Worm (Caenorhabditis elegans): ENCODE measurements around the gene col-81.

DNA sequence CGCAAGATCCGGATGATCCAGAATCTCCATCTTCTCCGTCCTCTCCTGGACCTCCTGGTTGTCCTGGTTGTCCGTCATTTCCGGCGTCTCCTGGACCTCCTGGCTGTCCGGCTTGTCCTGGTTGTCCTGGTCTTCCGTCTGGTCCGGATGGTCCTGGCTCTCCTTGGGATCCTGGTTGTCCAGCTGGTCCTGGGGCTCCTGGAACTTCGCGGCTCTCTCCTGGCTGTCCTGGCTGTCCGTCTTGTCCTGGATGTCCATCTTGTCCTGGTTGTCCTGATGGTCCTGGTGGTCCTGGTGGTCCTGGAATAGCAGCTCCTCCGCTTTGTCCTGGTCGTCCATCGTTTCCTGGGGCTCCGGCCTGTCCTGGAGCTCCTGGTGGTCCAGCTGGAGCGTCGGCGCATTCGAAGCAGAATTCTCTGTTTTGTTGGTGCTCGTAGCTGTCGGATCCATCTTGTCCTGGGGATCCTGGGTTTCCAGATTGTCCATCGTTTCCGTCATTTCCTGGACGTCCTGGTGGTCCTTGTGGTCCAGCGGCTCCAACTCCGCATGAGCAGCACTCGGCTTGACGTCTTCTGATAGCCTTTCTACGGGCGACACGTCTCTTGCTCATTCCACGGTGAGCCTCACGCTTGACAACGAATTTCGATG lies 911 bp downstream of the col-81 start:
- no peak for TF ChIP-seq cebp-2 (GFP tag; IDR thresholded peaks at IDR 0.05)
- no peak for TF ChIP-seq repo-1 (tag; optimal IDR thresholded peaks at IDR 0.05)
- TF ChIP-seq tbp1 (GFP tag; optimal IDR thresholded peaks at IDR 0.05) = no peak
- no peak for TF ChIP-seq rcor-1 (GFP tag; IDR thresholded peaks at IDR 0.05)
- no peak for TF ChIP-seq hmg-1.2 (GFP tag; IDR thresholded peaks at IDR 0.05)
- TF ChIP-seq Y53F4B.3 (GFP tag; IDR thresholded peaks at IDR 0.05) = no peak
- TF ChIP-seq let-607 (tag; optimal IDR thresholded peaks at IDR 0.05) = no peak
- no peak for TF ChIP-seq dpl-1 (GFP tag; optimal IDR thresholded peaks at IDR 0.05)
- no peak for TF ChIP-seq cebp-1 (GFP tag; IDR thresholded peaks at IDR 0.05)
- no peak for TF ChIP-seq cebp-1 (tag; optimal IDR thresholded peaks at IDR 0.05)
